Fruit fly (Drosophila melanogaster) whole organism, wandering third instar larva: ENCODE results near the gene Dbx.

Experiments used
- CG32264 ChIP-seq: fragments of 200-800 bp; sonication (Bioruptor generic); optimal IDR thresholded peaks from 2 replicates; lab custom pipeline; 2016; ENCODE audit warnings: missing biosample characterization, missing genetic modification characterization
- Dfd ChIP-seq: fragments of >200 bp; optimal IDR thresholded peaks from 2 replicates; lab custom pipeline; 2017; ENCODE audit warnings: missing biosample characterization, missing genetic modification characterization
- GATAd ChIP-seq: sonication (Bioruptor generic); optimal IDR thresholded peaks from 2 replicates; lab custom pipeline; 2016; ENCODE audit warnings: missing biosample characterization, missing genetic modification characterization
- HLH106 ChIP-seq: fragments of 200-800 bp; optimal IDR thresholded peaks from 3 replicates; lab custom pipeline; 2019; ENCODE audit warnings: missing biosample characterization, mild to moderate bottlenecking, missing genetic modification characterization, moderate library complexity
- Hr83 ChIP-seq: fragments of 200-300 bp; sonication (Bioruptor generic); optimal IDR thresholded peaks from 2 replicates; lab custom pipeline; 2016; ENCODE audit warnings: missing biosample characterization, mild to moderate bottlenecking, missing genetic modification characterization, moderate library complexity; ENCODE audit not compliant: poor library complexity, severe bottlenecking
- Jra ChIP-seq: sonication (Bioruptor generic); optimal IDR thresholded peaks from 2 replicates; lab custom pipeline; 2016; ENCODE audit warnings: missing biosample characterization, missing genetic modification characterization
- Mio ChIP-seq: sonication (Bioruptor generic); optimal IDR thresholded peaks from 2 replicates; lab custom pipeline; 2016; ENCODE audit warnings: missing biosample characterization, missing genetic modification characterization
- Myc ChIP-seq: fragments of >200 bp; optimal IDR thresholded peaks from 2 replicates; lab custom pipeline; 2017
- OdsH ChIP-seq: fragments of 200-800 bp; sonication (Bioruptor generic); optimal IDR thresholded peaks from 2 replicates; lab custom pipeline; 2016; ENCODE audit warnings: missing biosample characterization, mild to moderate bottlenecking, missing genetic modification characterization
- Rel ChIP-seq, 2 experiments: fragments of 200-800 bp; sonication (Bioruptor generic) in 1 of 2; optimal IDR thresholded peaks; 2 replicates in 1 of 2; 3 replicates in 1 of 2; lab custom pipeline; 2016 to 2019; ENCODE audit warnings: mild to moderate bottlenecking in 2 of 2, missing biosample characterization in 2 of 2, missing genetic modification characterization in 2 of 2, moderate library complexity in 1 of 2
- Sp1 ChIP-seq: fragments of 200-800 bp; sonication (Bioruptor generic); optimal IDR thresholded peaks from 3 replicates; lab custom pipeline; 2019; ENCODE audit warnings: missing biosample characterization, mild to moderate bottlenecking, missing genetic modification characterization, moderate library complexity
- Vsx2 ChIP-seq: fragments of 200-300, 225-300 bp; sonication (Bioruptor generic); optimal IDR thresholded peaks from 2 replicates; lab custom pipeline; 2018; ENCODE audit warnings: missing biosample characterization, missing genetic modification characterization; ENCODE audit not compliant: partially characterized antibody
- br ChIP-seq: fragments of 200-800 bp; sonication (Bioruptor generic); optimal IDR thresholded peaks from 2 replicates; lab custom pipeline; 2016; ENCODE audit warnings: missing biosample characterization, missing genetic modification characterization
- brk ChIP-seq: fragments of 200-800 bp; sonication (Bioruptor generic); optimal IDR thresholded peaks from 2 replicates; lab custom pipeline; 2016; ENCODE audit warnings: missing biosample characterization, mild to moderate bottlenecking, missing genetic modification characterization
- dl ChIP-seq, 2 experiments: fragments of 175-275, 200-275 bp in 1 of 2; fragments of 200-275 bp in 1 of 2; sonication (Bioruptor generic); optimal IDR thresholded peaks; lab custom pipeline; 2018; ENCODE audit warnings: mild to moderate bottlenecking in 2 of 2, missing biosample characterization in 2 of 2, missing genetic modification characterization in 2 of 2, moderate library complexity in 2 of 2; ENCODE audit not compliant: partially characterized antibody in 2 of 2, insufficient read depth in 1 of 2
- dmrt93B ChIP-seq: fragments of 200-800 bp; sonication (Bioruptor generic); optimal IDR thresholded peaks from 2 replicates; lab custom pipeline; 2018; ENCODE audit warnings: missing biosample characterization, mild to moderate bottlenecking, missing genetic modification characterization
- dsf ChIP-seq: sonication (Bioruptor generic); optimal IDR thresholded peaks from 2 replicates; lab custom pipeline; 2016; ENCODE audit warnings: missing biosample characterization, missing genetic modification characterization, borderline replicate concordance
- ey ChIP-seq: fragments of 200-800 bp; sonication (Bioruptor generic); optimal IDR thresholded peaks from 2 replicates; lab custom pipeline; 2016; ENCODE audit warnings: missing biosample characterization, missing genetic modification characterization
- foxo ChIP-seq, 2 experiments: fragments of 200-800 bp; sonication (Bioruptor generic); optimal IDR thresholded peaks; 2 replicates in 1 of 2; 3 replicates in 1 of 2; lab custom pipeline; 2016 to 2017; ENCODE audit warnings: missing biosample characterization in 2 of 2, missing genetic modification characterization in 2 of 2
- fru ChIP-seq: fragments of 200-800 bp; sonication (Bioruptor generic); optimal IDR thresholded peaks from 3 replicates; lab custom pipeline; 2016; ENCODE audit warnings: missing biosample characterization, mild to moderate bottlenecking, missing genetic modification characterization
- h ChIP-seq: fragments of 200-800 bp; sonication (Bioruptor generic); optimal IDR thresholded peaks from 3 replicates; lab custom pipeline; 2016; ENCODE audit warnings: missing biosample characterization, mild to moderate bottlenecking, missing genetic modification characterization
- jim ChIP-seq: fragments of 175-275, 200-325 bp; sonication (Bioruptor generic); optimal IDR thresholded peaks from 2 replicates; lab custom pipeline; 2016; ENCODE audit warnings: missing biosample characterization, mild to moderate bottlenecking, missing genetic modification characterization
- lola ChIP-seq: fragments of >200 bp; optimal IDR thresholded peaks from 2 replicates; lab custom pipeline; 2017; ENCODE audit warnings: missing biosample characterization, missing genetic modification characterization
- pan ChIP-seq: fragments of >200 bp; optimal IDR thresholded peaks from 2 replicates; lab custom pipeline; 2017
- psq ChIP-seq: fragments of 200-800 bp; sonication (Bioruptor generic); optimal IDR thresholded peaks from 3 replicates; lab custom pipeline; 2017; ENCODE audit warnings: missing biosample characterization, mild to moderate bottlenecking, missing genetic modification characterization, moderate library complexity
- rgr ChIP-seq: fragments of 200-800 bp; sonication (Bioruptor generic); optimal IDR thresholded peaks from 3 replicates; lab custom pipeline; 2016; ENCODE audit warnings: missing biosample characterization, mild to moderate bottlenecking, missing genetic modification characterization
- sv ChIP-seq: fragments of 200-800 bp; sonication (Bioruptor generic); optimal IDR thresholded peaks from 3 replicates; lab custom pipeline; 2016; ENCODE audit warnings: missing biosample characterization, missing genetic modification characterization
- tai ChIP-seq: sonication (Bioruptor generic); optimal IDR thresholded peaks from 2 replicates; lab custom pipeline; 2016; ENCODE audit warnings: missing biosample characterization, missing genetic modification characterization
- usp ChIP-seq: fragments of >200 bp; optimal IDR thresholded peaks from 2 replicates; lab custom pipeline; 2017; ENCODE audit warnings: missing biosample characterization, missing genetic modification characterization
- woc ChIP-seq: sonication (Bioruptor generic); optimal IDR thresholded peaks from 2 replicates; lab custom pipeline; 2016; ENCODE audit warnings: missing biosample characterization, mild to moderate bottlenecking, missing genetic modification characterization

Dbx gene

dm6 chr3L:1920943-1921342 is at the start of gene Dbx:
Gene Dbx (plus strand): TSS chr3L:1921307.
- TF ChIP-seq sv (GFP tag; lab: Kevin White, UChicago) (no peak), psq (GFP tag; lab: Kevin White, UChicago) (no peak), usp (GFP tag; lab: Kevin White, UChicago) (no peak), CG32264 (GFP tag; lab: Kevin White, UChicago) (no peak), OdsH (GFP tag; lab: Kevin White, UChicago) (no peak), woc (GFP tag; lab: Kevin White, UChicago) (no peak), Hr83 (GFP tag; lab: Kevin White, UChicago) (no peak), dsf (GFP tag; lab: Kevin White, UChicago) (no peak)
- TF ChIP-seq, all 38 proteins: peak for 0

- TF ChIP-seq dmrt93B (GFP tag; lab: Kevin White, UChicago) (peak; percentile 7), br (GFP tag; lab: Kevin White, UChicago) (peak; percentile 9), psq (GFP tag; lab: Kevin White, UChicago) (peak; percentile 37), OdsH (GFP tag; lab: Kevin White, UChicago) (peak; percentile 61), h (GFP tag; lab: Kevin White, UChicago) (peak; percentile 65), Dfd (GFP tag; lab: Kevin White, UChicago) (no peak), dl (GFP tag; optimal IDR thresholded peaks at IDR 0.05; lab: Kevin White, UChicago; ENCODE audit: insufficient read depth in 1 of 2, partially characterized antibody in 2 of 2) (no peak), Sp1 (peak; percentile 35), sv (GFP tag; lab: Kevin White, UChicago) (peak; percentile 61), foxo (GFP tag; optimal IDR thresholded peaks at IDR 0.05; lab: Kevin White, UChicago) (peak in 1 of 2 experiments; percentile 66), ey (GFP tag; lab: Kevin White, UChicago) (peak; percentile 43), rgr (GFP tag; lab: Kevin White, UChicago) (peak; percentile 59), woc (GFP tag; lab: Kevin White, UChicago) (no peak), HLH106 (tag; lab: Kevin White, UChicago) (peak; percentile 36)
These were observed 44.9 kb upstream of the Dbx start, which contains the start of gene dre4 for dm6 chr3L:1876215-1876625. Gene dre4 (minus strand): TSS chr3L:1876312.

dm6 chr3L:1880692-1881091 is 40.4 kb upstream of the Dbx start:
- TF ChIP-seq woc (GFP tag; lab: Kevin White, UChicago) (no peak), h (GFP tag; lab: Kevin White, UChicago) (peak; percentile 29)

dm6 chr3L:1881919-1882318 is 39.2 kb upstream of the Dbx start:
- TF ChIP-seq fru (GFP tag; lab: Kevin White, UChicago): peak; percentile 11
- TF ChIP-seq tai: no peak
- TF ChIP-seq rgr (GFP tag; lab: Kevin White, UChicago): peak; percentile 48
- peak; percentile 29 for TF ChIP-seq OdsH (GFP tag; lab: Kevin White, UChicago)
- TF ChIP-seq Dfd (GFP tag; lab: Kevin White, UChicago): no peak
- TF ChIP-seq Vsx2 (GFP tag; lab: Kevin White, UChicago): no peak
- TF ChIP-seq Myc: no peak
- TF ChIP-seq Mio (GFP tag; lab: Kevin White, UChicago): no peak
- peak in 1 of 2 experiments; percentile 30 for TF ChIP-seq foxo (GFP tag; optimal IDR thresholded peaks at IDR 0.05; lab: Kevin White, UChicago)
- no peak for TF ChIP-seq Jra (GFP tag; lab: Kevin White, UChicago)
- TF ChIP-seq Rel (GFP tag; optimal IDR thresholded peaks at IDR 0.05; lab: Kevin White, UChicago): no peak
- no peak for TF ChIP-seq Rel (tag; optimal IDR thresholded peaks at IDR 0.05; lab: Kevin White, UChicago)
- TF ChIP-seq sv (GFP tag; lab: Kevin White, UChicago): no peak
- no peak for TF ChIP-seq dmrt93B (GFP tag; lab: Kevin White, UChicago)
- TF ChIP-seq Sp1: no peak
- no peak for TF ChIP-seq Hr83 (GFP tag; lab: Kevin White, UChicago)
- TF ChIP-seq jim: no peak
- TF ChIP-seq woc (GFP tag; lab: Kevin White, UChicago): no peak
- no peak for TF ChIP-seq brk (GFP tag; lab: Kevin White, UChicago)
- TF ChIP-seq GATAd (GFP tag; lab: Kevin White, UChicago): no peak
- no peak for TF ChIP-seq lola
- no peak for TF ChIP-seq dsf (GFP tag; lab: Kevin White, UChicago)
- peak; percentile 39 for TF ChIP-seq h (GFP tag; lab: Kevin White, UChicago)
- TF ChIP-seq CG32264 (GFP tag; lab: Kevin White, UChicago): no peak
- no peak for TF ChIP-seq ey (GFP tag; lab: Kevin White, UChicago)
- TF ChIP-seq br (GFP tag; lab: Kevin White, UChicago): no peak
- TF ChIP-seq pan (lab: Kevin White, UChicago): no peak
